Worm (Caenorhabditis elegans) whole organism, late embryonic: ENCODE data around the gene F08F3.10.

Source experiments
- K02D7.2 ChIP-seq: sonication (generic microtip); optimal IDR thresholded peaks from 2 replicates; lab custom pipeline; 2017; ENCODE audit warnings: mild to moderate bottlenecking, missing genetic modification characterization, missing compliant biosample characterization
- ahr-1 ChIP-seq: sonication (generic microtip); optimal IDR thresholded peaks from 2 replicates; lab custom pipeline; 2016; ENCODE audit warnings: missing genetic modification characterization, missing compliant biosample characterization
- ceh-19 ChIP-seq: fragments of 200-800 bp; sonication (Bioruptor generic); optimal IDR thresholded peaks from 2 replicates; lab custom pipeline; 2018; ENCODE audit warnings: mild to moderate bottlenecking, missing genetic modification characterization, missing compliant biosample characterization
- ceh-30 ChIP-seq: fragments of 150-350 bp; optimal IDR thresholded peaks from 2 replicates; lab custom pipeline; 2014; ENCODE audit warnings: missing biosample characterization, missing genetic modification characterization
- ceh-31 ChIP-seq: sonication (generic microtip); optimal IDR thresholded peaks from 2 replicates; lab custom pipeline; 2016; ENCODE audit warnings: missing genetic modification characterization, missing compliant biosample characterization
- ceh-9 ChIP-seq: sonication (generic microtip); optimal IDR thresholded peaks from 2 replicates; lab custom pipeline; 2016; ENCODE audit warnings: mild to moderate bottlenecking, missing genetic modification characterization, inconsistent platforms, missing compliant biosample characterization
- dve-1 ChIP-seq: sonication (generic microtip); optimal IDR thresholded peaks from 2 replicates; lab custom pipeline; 2017; ENCODE audit warnings: antibody characterized with exemption, mild to moderate bottlenecking, missing genetic modification characterization, missing compliant biosample characterization
- ets-4 ChIP-seq: sonication (generic microtip); optimal IDR thresholded peaks from 2 replicates; lab custom pipeline; 2016; ENCODE audit warnings: missing genetic modification characterization, missing compliant biosample characterization
- gmeb-2 ChIP-seq: sonication (generic microtip); optimal IDR thresholded peaks from 2 replicates; lab custom pipeline; 2016; ENCODE audit warnings: missing genetic modification characterization, inconsistent platforms, missing compliant biosample characterization
- lin-11 ChIP-seq: fragments of 200-800 bp; sonication (Bioruptor generic); optimal IDR thresholded peaks from 2 replicates; lab custom pipeline; 2018; ENCODE audit warnings: mild to moderate bottlenecking, missing genetic modification characterization, missing compliant biosample characterization
- nhr-232 ChIP-seq: sonication (generic microtip); optimal IDR thresholded peaks from 2 replicates; lab custom pipeline; 2016; ENCODE audit warnings: missing genetic modification characterization, missing compliant biosample characterization
- rnt-1 ChIP-seq: sonication (generic microtip); optimal IDR thresholded peaks from 2 replicates; lab custom pipeline; 2016; ENCODE audit warnings: missing genetic modification characterization, missing compliant biosample characterization
- unc-55 ChIP-seq: sonication (generic microtip); optimal IDR thresholded peaks from 2 replicates; lab custom pipeline; 2017; ENCODE audit warnings: missing biosample characterization, missing genetic modification reagents, missing genetic modification characterization
- unc-86 ChIP-seq: sonication (generic microtip); optimal IDR thresholded peaks from 2 replicates; lab custom pipeline; 2016; ENCODE audit warnings: missing genetic modification characterization, missing compliant biosample characterization

- TF ChIP-seq ahr-1 = no peak
- no peak for TF ChIP-seq rnt-1
- no peak for TF ChIP-seq nhr-232
- no peak for TF ChIP-seq lin-11
- no peak for TF ChIP-seq unc-86
- peak; percentile 14 for TF ChIP-seq dve-1
- TF ChIP-seq K02D7.2 (tag; lab: Kevin White, UChicago) = no peak
- TF ChIP-seq ceh-19 (GFP tag; lab: Kevin White, UChicago) = no peak
- TF ChIP-seq unc-55 (GFP tag; lab: Kevin White, UChicago) = no peak
- TF ChIP-seq ets-4 = no peak
- no peak for TF ChIP-seq ceh-9
- TF ChIP-seq ceh-31 (tag; lab: Kevin White, UChicago) = no peak
- TF ChIP-seq gmeb-2 (tag; lab: Kevin White, UChicago) = no peak
- no peak for TF ChIP-seq ceh-30 (tag; lab: Kevin White, UChicago)
These were observed 19.9 kb downstream of the F08F3.10 start, which contains the start of gene acl-6 for ce11 chrV:5433020-5433419.
